Fruit fly (Drosophila melanogaster): ENCODE results near the gene nau.
A peak's percentile ranks its signal among the peaks of the same experiment; 100 is the strongest.

The nau gene

dm6 chr3R:23723381-23724034 lies 5.4 kb upstream of the nau start (continued):
- TF ChIP-seq Hey (tag; optimal IDR thresholded peaks at IDR 0.05) (peak; percentile 47), CG17186 (GFP tag; optimal IDR thresholded peaks at IDR 0.05) (no peak), Hsf (GFP tag; optimal IDR thresholded peaks at IDR 0.05) (no peak), CG4360 (GFP tag; IDR thresholded peaks at IDR 0.05) (peak; percentile 69), CG10267 (tag; optimal IDR thresholded peaks at IDR 0.05) (peak; percentile 11), NfI (GFP tag; optimal IDR thresholded peaks at IDR 0.05) (no peak), CG13296 (GFP tag; optimal IDR thresholded peaks at IDR 0.05) (peak; percentile 71), CG6854 (GFP tag; optimal IDR thresholded peaks at IDR 0.05) (peak; percentile 41), Ada2b (GFP tag; IDR thresholded peaks at IDR 0.05) (peak; percentile 52), sc (optimal IDR thresholded peaks at IDR 0.05) (no peak), sc (GFP tag; optimal IDR thresholded peaks at IDR 0.05) (peak; percentile 43), ato (GFP tag; IDR thresholded peaks at IDR 0.05; ENCODE audit: partially characterized antibody) (no peak), CG14860 (GFP tag; IDR thresholded peaks at IDR 0.05; ENCODE audit: partially characterized antibody) (no peak), CG1529 (GFP tag; optimal IDR thresholded peaks at IDR 0.05) (peak; percentile 39), fd102C (GFP tag; optimal IDR thresholded peaks at IDR 0.05) (no peak), Dip2 (GFP tag; IDR thresholded peaks at IDR 0.05) (no peak), dmrt99B (tag; optimal IDR thresholded peaks at IDR 0.05) (peak; percentile 53), CG10959 (GFP tag; IDR thresholded peaks at IDR 0.05) (peak; percentile 16; the same call in 1 of the 2 replicates), Oaz (GFP tag; IDR thresholded peaks at IDR 0.05) (no peak), zen (tag; optimal IDR thresholded peaks at IDR 0.05) (no peak), gem (tag; optimal IDR thresholded peaks at IDR 0.05) (peak; percentile 48), Hr78 (GFP tag; optimal IDR thresholded peaks at IDR 0.05) (no peak), cg (GFP tag; optimal IDR thresholded peaks at IDR 0.05) (peak; percentile 63), CG1832 (GFP tag; optimal IDR thresholded peaks at IDR 0.05) (no peak), CG2116 (GFP tag; optimal IDR thresholded peaks at IDR 0.05) (no peak), CG7271 (tag; optimal IDR thresholded peaks at IDR 0.05) (no peak), CG8924 (tag; optimal IDR thresholded peaks at IDR 0.05) (peak; percentile 39), MESR4 (GFP tag; optimal IDR thresholded peaks at IDR 0.05) (no peak), hth (optimal IDR thresholded peaks at IDR 0.05) (no peak), CG1603 (tag; optimal IDR thresholded peaks at IDR 0.05) (peak; percentile 42), ftz-f1 (GFP tag; optimal IDR thresholded peaks at IDR 0.05) (no peak), CG4424 (GFP tag; optimal IDR thresholded peaks at IDR 0.05) (peak; percentile 70), CG16813 (GFP tag; IDR thresholded peaks at IDR 0.05; ENCODE audit: partially characterized antibody) (no peak), CG31388 (GFP tag; optimal IDR thresholded peaks at IDR 0.05) (no peak), org-1 (GFP tag; optimal IDR thresholded peaks at IDR 0.05) (peak; percentile 46), CG9932 (GFP tag; IDR thresholded peaks at IDR 0.05) (0 out of 2 replicates have a peak, but pooled peaks have one; percentile 5), al (GFP tag; IDR thresholded peaks at IDR 0.05) (no peak), Nf-YC (tag; optimal IDR thresholded peaks at IDR 0.05) (no peak), CG6254 (GFP tag; optimal IDR thresholded peaks at IDR 0.05) (peak; percentile 71), ap (GFP tag; IDR thresholded peaks at IDR 0.05) (no peak), MBD-R2 (GFP tag; IDR thresholded peaks at IDR 0.05) (no peak), gcm (GFP tag; optimal IDR thresholded peaks at IDR 0.05) (peak; percentile 26), insv (GFP tag; optimal IDR thresholded peaks at IDR 0.05) (peak in 1 of 2 experiments; percentile 32), gfzf (GFP tag; optimal IDR thresholded peaks at IDR 0.05) (no peak), CG9797 (GFP tag; optimal IDR thresholded peaks at IDR 0.05) (peak; percentile 23), rib (GFP tag; IDR thresholded peaks at IDR 0.05) (peak; percentile 3; the same call in 1 of the 2 replicates), nom (GFP tag; optimal IDR thresholded peaks at IDR 0.05) (peak; percentile 54), chif (GFP tag; optimal IDR thresholded peaks at IDR 0.05) (peak in 1 of 2 experiments; percentile 35), amos (GFP tag; IDR thresholded peaks at IDR 0.05; ENCODE audit: partially characterized antibody) (no peak; the same call in 1 of the 2 replicates)
